Fruit fly (Drosophila melanogaster): ENCODE results near the gene CG8028.

CG8028 gene

DNA sequence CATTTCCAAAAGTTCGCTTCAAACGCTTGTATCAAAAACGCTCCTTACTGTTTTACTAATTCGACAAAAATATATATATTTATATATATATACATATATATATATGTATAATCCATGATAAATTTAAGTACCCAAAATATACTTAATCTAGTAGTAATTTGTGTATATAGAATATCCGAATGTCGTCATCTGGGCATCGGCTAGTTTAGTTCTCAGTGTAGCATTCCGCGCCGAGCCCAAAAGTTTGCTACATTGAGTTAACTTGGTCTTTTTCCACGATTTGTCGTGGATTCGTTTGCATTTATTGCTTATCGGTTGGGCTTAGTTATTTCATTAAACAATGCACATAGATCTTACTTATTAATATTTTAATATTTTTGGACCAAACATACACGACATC is 1.1 kb upstream of the CG8028 start:
- 0 out of 2 replicates have a peak, but pooled peaks have one; percentile 5 for TF ChIP-seq rn (GFP tag; IDR thresholded peaks at IDR 0.05)
- peak; percentile 15 for TF ChIP-seq CG34367 (tag; optimal IDR thresholded peaks at IDR 0.05)
- no peak; the same call in 2 of the 3 replicates for TF ChIP-seq fd96Ca (GFP tag; IDR thresholded peaks at IDR 0.05)
- TF ChIP-seq CG15710 (tag; optimal IDR thresholded peaks at IDR 0.05), result peak; percentile 23
- peak; percentile 27 for TF ChIP-seq CG8159 (tag; optimal IDR thresholded peaks at IDR 0.05)
- TF ChIP-seq Snoo (tag; optimal IDR thresholded peaks at IDR 0.05), result peak; percentile 11
- TF ChIP-seq CG4496 (GFP tag; IDR thresholded peaks at IDR 0.05), result peak; percentile 50; the same call in 2 of the 3 replicates
- TF ChIP-seq Ets98B (GFP tag; IDR thresholded peaks at IDR 0.05), result peak; percentile 28; the same call in 1 of the 2 replicates
- peak; percentile 35 for TF ChIP-seq CG17806 (tag; optimal IDR thresholded peaks at IDR 0.05)
- TF ChIP-seq gl (tag; optimal IDR thresholded peaks at IDR 0.05), result no peak
- no peak for TF ChIP-seq Pif1B (GFP tag; optimal IDR thresholded peaks at IDR 0.05)

DNA sequence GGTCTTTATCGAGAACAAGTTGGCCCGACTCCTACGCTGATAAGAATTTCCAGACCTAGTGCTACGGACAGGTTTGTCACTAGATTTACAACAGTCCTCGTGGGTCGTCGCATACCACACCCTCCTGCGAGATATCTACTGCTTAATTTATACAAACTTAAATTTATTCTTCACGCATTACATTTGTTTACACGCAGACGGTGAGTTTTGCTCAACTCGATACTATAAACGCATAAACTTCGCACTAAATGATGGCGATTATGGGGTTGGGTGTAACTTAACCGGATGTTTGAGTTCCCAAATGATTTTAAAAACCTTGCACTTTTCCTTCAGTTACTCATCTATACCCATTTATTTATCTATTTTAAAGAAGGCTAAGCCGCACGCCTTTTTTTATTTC is 536 bp upstream of the CG8028 start:
- TF ChIP-seq Snoo (tag; optimal IDR thresholded peaks at IDR 0.05) (no peak), CG13204 (GFP tag; optimal IDR thresholded peaks at IDR 0.05) (no peak), CG9948 (tag; optimal IDR thresholded peaks at IDR 0.05) (no peak), CG10348 (GFP tag; IDR thresholded peaks at IDR 0.05) (no peak), CG12605 (GFP tag; IDR thresholded peaks at IDR 0.05) (no peak), CG14655 (GFP tag; optimal IDR thresholded peaks at IDR 0.05) (no peak), CG8301 (tag; optimal IDR thresholded peaks at IDR 0.05) (no peak), CG15710 (tag; optimal IDR thresholded peaks at IDR 0.05) (no peak), CG32121 (GFP tag; IDR thresholded peaks at IDR 0.05) (no peak), CG8159 (tag; optimal IDR thresholded peaks at IDR 0.05) (no peak), Pif1A (GFP tag; optimal IDR thresholded peaks at IDR 0.05) (no peak), gl (tag; optimal IDR thresholded peaks at IDR 0.05) (no peak), CG4496 (GFP tag; IDR thresholded peaks at IDR 0.05) (no peak), D1 (tag; optimal IDR thresholded peaks at IDR 0.05) (no peak), EcR (GFP tag; optimal IDR thresholded peaks at IDR 0.05) (no peak), CG17806 (tag; optimal IDR thresholded peaks at IDR 0.05) (no peak), Ets98B (GFP tag; IDR thresholded peaks at IDR 0.05) (no peak), Pif1B (GFP tag; optimal IDR thresholded peaks at IDR 0.05) (no peak)

- TF ChIP-seq CG12605 (GFP tag; IDR thresholded peaks at IDR 0.05), result no peak
- no peak for TF ChIP-seq CG15710 (tag; optimal IDR thresholded peaks at IDR 0.05)
- TF ChIP-seq CG17806 (tag; optimal IDR thresholded peaks at IDR 0.05), result no peak
- no peak for TF ChIP-seq CG8301 (tag; optimal IDR thresholded peaks at IDR 0.05)
- no peak for TF ChIP-seq Pif1B (GFP tag; optimal IDR thresholded peaks at IDR 0.05)
- no peak for TF ChIP-seq D1 (tag; optimal IDR thresholded peaks at IDR 0.05)
- no peak for TF ChIP-seq CG14655 (GFP tag; optimal IDR thresholded peaks at IDR 0.05)
- no peak for TF ChIP-seq CG10348 (GFP tag; IDR thresholded peaks at IDR 0.05)
These were observed 1.8 kb downstream of the CG8028 start for dm6 chrX:19278395-19278794.

DNA sequence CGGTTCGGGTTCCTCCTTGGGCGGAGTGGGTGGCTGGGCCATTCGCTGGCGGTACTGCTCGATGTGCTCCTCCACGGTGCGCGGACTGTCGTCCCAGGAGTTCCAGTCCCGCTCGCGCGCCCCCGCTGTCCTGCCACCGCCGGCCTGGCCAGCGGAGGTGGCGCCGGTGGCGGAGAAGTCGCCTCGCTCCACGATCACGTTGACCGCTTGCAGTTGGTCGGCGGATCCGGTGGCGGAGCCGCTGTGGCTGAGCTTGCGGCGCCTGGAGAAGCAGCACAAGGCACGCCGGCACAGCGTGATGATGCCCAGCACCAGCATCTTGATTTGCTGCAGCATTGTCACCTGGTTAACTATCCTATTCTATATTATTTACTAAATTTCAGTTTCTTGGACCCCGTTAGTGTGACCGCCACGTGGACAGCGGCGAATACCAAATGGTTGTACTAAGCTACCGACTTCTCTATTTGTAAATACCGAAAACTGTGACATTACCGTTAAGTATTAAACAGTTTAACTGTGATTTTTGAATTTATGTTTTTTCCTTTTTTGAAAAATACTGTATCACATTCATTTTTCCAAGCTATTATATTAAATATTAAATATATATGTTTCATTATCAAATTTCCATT is 3.5 kb downstream of the CG8028 start, which contains the start of the genes CG32537 and CG32536:
Gene CG32537, minus strand, starts transcription at position 51 of the 629 bp plus-strand sequence.
Gene CG32536, minus strand, starts transcription at position 410 of the 629 bp plus-strand sequence.
- TF ChIP-seq CG10348 (GFP tag; IDR thresholded peaks at IDR 0.05), result no peak
- TF ChIP-seq CG32121 (GFP tag; IDR thresholded peaks at IDR 0.05), result no peak
- TF ChIP-seq CG34367 (tag; optimal IDR thresholded peaks at IDR 0.05), result no peak
- no peak for TF ChIP-seq CG4496 (GFP tag; IDR thresholded peaks at IDR 0.05)
- TF ChIP-seq CG13204 (GFP tag; optimal IDR thresholded peaks at IDR 0.05), result no peak
- TF ChIP-seq gl (tag; optimal IDR thresholded peaks at IDR 0.05), result no peak
- no peak for TF ChIP-seq CG8301 (tag; optimal IDR thresholded peaks at IDR 0.05)
- TF ChIP-seq Pif1A (GFP tag; optimal IDR thresholded peaks at IDR 0.05), result no peak
- no peak for TF ChIP-seq D1 (tag; optimal IDR thresholded peaks at IDR 0.05)
- TF ChIP-seq CG14655 (GFP tag; optimal IDR thresholded peaks at IDR 0.05), result no peak
- no peak for TF ChIP-seq Pif1B (GFP tag; optimal IDR thresholded peaks at IDR 0.05)
- no peak for TF ChIP-seq Ets98B (GFP tag; IDR thresholded peaks at IDR 0.05)
- no peak for TF ChIP-seq Snoo (tag; optimal IDR thresholded peaks at IDR 0.05)
- no peak for TF ChIP-seq EcR (GFP tag; optimal IDR thresholded peaks at IDR 0.05)
- TF ChIP-seq CG15710 (tag; optimal IDR thresholded peaks at IDR 0.05), result no peak
- TF ChIP-seq CG12605 (GFP tag; IDR thresholded peaks at IDR 0.05), result no peak
- TF ChIP-seq CG17806 (tag; optimal IDR thresholded peaks at IDR 0.05), result no peak

dm6 chrX:19268484-19269068 is 11.6 kb downstream of the CG8028 start, which contains the start of gene CG8010:
TSS of gene CG8010 (minus strand) at chrX:19268896.
- TF ChIP-seq CG34367 (tag; optimal IDR thresholded peaks at IDR 0.05) (no peak), CG14655 (GFP tag; optimal IDR thresholded peaks at IDR 0.05) (no peak), Pif1B (GFP tag; optimal IDR thresholded peaks at IDR 0.05) (no peak), CG10348 (GFP tag; IDR thresholded peaks at IDR 0.05) (no peak), CG4496 (GFP tag; IDR thresholded peaks at IDR 0.05) (peak; percentile 64; the same call in 2 of the 3 replicates), D1 (tag; optimal IDR thresholded peaks at IDR 0.05) (no peak), Snoo (tag; optimal IDR thresholded peaks at IDR 0.05) (no peak), CG9948 (tag; optimal IDR thresholded peaks at IDR 0.05) (no peak), CG8301 (tag; optimal IDR thresholded peaks at IDR 0.05) (no peak), CG12605 (GFP tag; IDR thresholded peaks at IDR 0.05) (no peak), CG32121 (GFP tag; IDR thresholded peaks at IDR 0.05) (no peak), CG13204 (GFP tag; optimal IDR thresholded peaks at IDR 0.05) (no peak), Ets98B (GFP tag; IDR thresholded peaks at IDR 0.05) (peak; percentile 32; the same call in 1 of the 2 replicates)

Measured in whole organism, pupa.